Fruit fly (Drosophila melanogaster): ENCODE results near the gene CG14989.

CG14989 gene

DNA sequence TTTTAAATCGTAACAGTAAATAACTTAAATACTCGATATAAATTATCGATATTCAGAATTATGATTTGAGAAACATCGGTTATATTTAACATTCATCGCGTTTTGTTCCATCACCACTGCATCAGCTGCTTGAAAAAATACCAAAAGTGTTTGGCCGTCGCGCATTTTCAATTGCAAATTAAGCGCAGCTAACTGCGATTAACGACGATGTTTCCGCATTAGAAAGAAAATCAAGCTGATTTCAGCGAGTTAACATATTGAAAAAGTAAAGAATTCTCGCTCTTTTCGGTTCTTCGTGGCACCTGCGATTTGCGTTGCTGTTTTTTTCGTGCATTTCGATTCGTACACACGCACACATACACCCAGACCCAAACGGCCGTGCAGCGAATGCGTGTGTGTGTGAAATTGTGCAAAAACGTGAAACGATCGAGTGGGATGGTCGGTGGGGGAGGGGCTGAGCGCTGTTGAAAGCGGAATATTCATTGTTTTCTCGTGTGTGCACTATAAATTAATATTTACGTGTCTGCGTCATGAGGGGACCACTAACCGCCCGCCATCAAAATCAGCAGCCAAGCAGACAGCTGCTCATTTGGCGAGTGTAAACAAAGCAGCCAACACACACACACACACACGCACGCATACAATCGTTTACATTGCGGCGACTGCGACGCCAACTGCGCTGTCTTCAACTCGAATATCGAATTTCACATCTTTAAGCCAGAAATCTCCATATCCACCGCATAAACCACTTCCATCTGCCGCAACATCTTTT is 20.9 kb downstream of the CG14989 start, which contains the start of gene Ack (continued):
- TF ChIP-seq sens-2 (GFP tag; IDR thresholded peaks at IDR 0.05) (no peak), ftz-f1 (GFP tag; optimal IDR thresholded peaks at IDR 0.05) (no peak), hbn (GFP tag; IDR thresholded peaks at IDR 0.05; ENCODE audit: partially characterized antibody) (peak; percentile 86), CG2202 (tag; optimal IDR thresholded peaks at IDR 0.05) (no peak), CG3838 (GFP tag; optimal IDR thresholded peaks at IDR 0.05) (no peak), sd (tag; optimal IDR thresholded peaks at IDR 0.05) (peak; percentile 24), HmgD (GFP tag; optimal IDR thresholded peaks at IDR 0.05) (no peak), ro (GFP tag; IDR thresholded peaks at IDR 0.05) (no peak), sc (optimal IDR thresholded peaks at IDR 0.05) (no peak), sc (GFP tag; optimal IDR thresholded peaks at IDR 0.05) (no peak), sr (GFP tag; IDR thresholded peaks at IDR 0.05) (peak; percentile 40; the same call in 1 of the 3 replicates), CG5953 (GFP tag; IDR thresholded peaks at IDR 0.05) (no peak), eyg (GFP tag; optimal IDR thresholded peaks at IDR 0.05) (no peak), CG3065 (GFP tag; optimal IDR thresholded peaks at IDR 0.05) (no peak), MBD-R2 (GFP tag; IDR thresholded peaks at IDR 0.05) (peak; percentile 50; the same call in 1 of the 2 replicates), CG12236 (GFP tag; optimal IDR thresholded peaks at IDR 0.05) (no peak), tgo (GFP tag; IDR thresholded peaks at IDR 0.05) (no peak), Trl (optimal IDR thresholded peaks at IDR 0.05) (no peak), Trl (GFP tag; optimal IDR thresholded peaks at IDR 0.05) (no peak), CG11723 (GFP tag; optimal IDR thresholded peaks at IDR 0.05) (no peak), CG8089 (GFP tag; optimal IDR thresholded peaks at IDR 0.05) (no peak), Hmx (GFP tag; optimal IDR thresholded peaks at IDR 0.05) (no peak), stc (GFP tag; IDR thresholded peaks at IDR 0.05) (no peak), tna (GFP tag; IDR thresholded peaks at IDR 0.05; ENCODE audit: partially characterized antibody) (peak; percentile 51), gsb-n (tag; optimal IDR thresholded peaks at IDR 0.05) (no peak), vfl (GFP tag; optimal IDR thresholded peaks at IDR 0.05) (no peak), Oaz (GFP tag; IDR thresholded peaks at IDR 0.05) (no peak), CG33557 (GFP tag; optimal IDR thresholded peaks at IDR 0.05) (no peak), YL-1 (GFP tag; optimal IDR thresholded peaks at IDR 0.05) (peak; percentile 68), CG17361 (GFP tag; IDR thresholded peaks at IDR 0.05) (no peak), CG10565 (GFP tag; optimal IDR thresholded peaks at IDR 0.05) (no peak), CG6175 (GFP tag; IDR thresholded peaks at IDR 0.05) (no peak), ind (GFP tag; optimal IDR thresholded peaks at IDR 0.05) (no peak), D (optimal IDR thresholded peaks at IDR 0.05) (peak; percentile 58), D (GFP tag; optimal IDR thresholded peaks at IDR 0.05) (no peak), Nf-YB (GFP tag; optimal IDR thresholded peaks at IDR 0.05) (peak; percentile 0), Dek (tag; optimal IDR thresholded peaks at IDR 0.05) (no peak), hb (GFP tag; IDR thresholded peaks at IDR 0.05; ENCODE audit: partially characterized antibody) (peak; percentile 39; the same call in 1 of the 3 replicates), en (GFP tag; optimal IDR thresholded peaks at IDR 0.05) (no peak), dysf (GFP tag; IDR thresholded peaks at IDR 0.05) (no peak), Atf-2 (GFP tag; optimal IDR thresholded peaks at IDR 0.05) (no peak), CG11456 (GFP tag; IDR thresholded peaks at IDR 0.05) (no peak), Pdp1 (GFP tag; optimal IDR thresholded peaks at IDR 0.05) (no peak), CG7839 (tag; optimal IDR thresholded peaks at IDR 0.05) (no peak), pb (GFP tag; optimal IDR thresholded peaks at IDR 0.05) (no peak), CG1602 (GFP tag; optimal IDR thresholded peaks at IDR 0.05) (no peak), ATbp (GFP tag; optimal IDR thresholded peaks at IDR 0.05) (no peak), wdn (GFP tag; IDR thresholded peaks at IDR 0.05) (no peak), run (tag; optimal IDR thresholded peaks at IDR 0.05) (no peak), CG7271 (tag; optimal IDR thresholded peaks at IDR 0.05) (no peak), maf-S (GFP tag; optimal IDR thresholded peaks at IDR 0.05) (no peak), Awh (GFP tag; IDR thresholded peaks at IDR 0.05) (peak; percentile 55; the same call in 1 of the 2 replicates)

Measured in whole organism, embryonic.